Fruit fly (Drosophila melanogaster) whole organism, embryonic: Measurements from ENCODE around the gene shams.

ENCODE experiments used
- Awh ChIP-seq: fragments of 200-800 bp; sonication (Bioruptor generic); IDR thresholded peaks from 2 replicates; pipeline ENCODE4, ENCODE4 v1.3.6; 2022; ENCODE audit warnings: missing biosample characterization, missing genetic modification characterization
- CG10147 ChIP-seq: fragments of 200-800 bp; sonication (Bioruptor generic); optimal IDR thresholded peaks from 2 replicates; lab custom pipeline; 2019; ENCODE audit warnings: missing biosample characterization, mild to moderate bottlenecking, missing genetic modification characterization, moderate library complexity
- CG10321 ChIP-seq: fragments of 200-800 bp; sonication (Bioruptor generic); IDR thresholded peaks from 2 replicates; pipeline ENCODE4 v1.3.6; 2022; ENCODE audit warnings: missing biosample characterization, missing genetic modification characterization
- CG10565 ChIP-seq: fragments of 200-800 bp; sonication (Bioruptor generic); optimal IDR thresholded peaks from 3 replicates; lab custom pipeline; 2016; ENCODE audit warnings: missing biosample characterization, mild to moderate bottlenecking, missing genetic modification characterization
- CG11093 ChIP-seq: fragments of 200-800 bp; sonication (Bioruptor generic); IDR thresholded peaks from 3 replicates; pipeline ENCODE4 v1.3.6; 2022; ENCODE audit warnings: missing biosample characterization, missing genetic modification characterization
- CG11695 ChIP-seq: fragments of 200-800 bp; sonication (Bioruptor generic); IDR thresholded peaks from 3 replicates; pipeline ENCODE4 v1.3.6; 2022; ENCODE audit warnings: missing biosample characterization, missing genetic modification characterization
- CG18262 ChIP-seq: fragments of 200-800 bp; optimal IDR thresholded peaks from 3 replicates; lab custom pipeline; 2019; ENCODE audit warnings: missing biosample characterization, mild to moderate bottlenecking, missing genetic modification characterization, moderate library complexity
- CG1832 ChIP-seq: fragments of 200-800 bp; sonication (Bioruptor generic); optimal IDR thresholded peaks from 2 replicates; lab custom pipeline; 2017; ENCODE audit warnings: missing biosample characterization, mild to moderate bottlenecking, missing genetic modification characterization, inconsistent platforms
- CG2199 ChIP-seq: fragments of 200-800 bp; sonication (Bioruptor generic); IDR thresholded peaks from 3 replicates; pipeline ENCODE4 v1.3.6; 2022; ENCODE audit warnings: missing biosample characterization, missing genetic modification characterization
- CG2875 ChIP-seq: fragments of 200-800 bp; sonication (Bioruptor generic); optimal IDR thresholded peaks from 2 replicates; lab custom pipeline; 2017; ENCODE audit warnings: missing biosample characterization, mild to moderate bottlenecking, missing genetic modification characterization, missing genetic modification reagents
- CG33557 ChIP-seq: fragments of 200-800 bp; sonication (Bioruptor generic); optimal IDR thresholded peaks from 2 replicates; lab custom pipeline; 2019; ENCODE audit warnings: missing biosample characterization, mild to moderate bottlenecking, missing genetic modification characterization, moderate library complexity
- CG34224 ChIP-seq: fragments of 200-800 bp; sonication (Bioruptor generic); IDR thresholded peaks from 3 replicates; pipeline ENCODE4 v1.3.6; 2022; ENCODE audit warnings: missing biosample characterization, missing genetic modification characterization; ENCODE audit not compliant: partially characterized antibody
- CG6272 ChIP-seq: fragments of 200-800 bp; sonication (Bioruptor generic); IDR thresholded peaks from 2 replicates; pipeline ENCODE4 v1.3.6; 2022; ENCODE audit warnings: missing biosample characterization, missing genetic modification characterization
- CG6654 ChIP-seq: fragments of 200-800 bp; sonication (Bioruptor generic); optimal IDR thresholded peaks from 2 replicates; lab custom pipeline; 2017; ENCODE audit warnings: missing biosample characterization, mild to moderate bottlenecking, missing genetic modification characterization
- Camta ChIP-seq: fragments of 200-800 bp; sonication (Bioruptor generic); optimal IDR thresholded peaks from 2 replicates; lab custom pipeline; 2016; ENCODE audit warnings: missing biosample characterization, missing genetic modification characterization
- CoRest ChIP-seq: fragments of 200-800 bp; sonication (Bioruptor generic); optimal IDR thresholded peaks from 3 replicates; lab custom pipeline; 2018; ENCODE audit warnings: missing biosample characterization, mild to moderate bottlenecking, missing genetic modification characterization, moderate library complexity
- D19A ChIP-seq: fragments of 200-800 bp; optimal IDR thresholded peaks from 3 replicates; lab custom pipeline; 2019; ENCODE audit warnings: missing biosample characterization, mild to moderate bottlenecking, missing genetic modification characterization, moderate library complexity
- Dip2 ChIP-seq: fragments of 200-800 bp; sonication (Bioruptor generic); IDR thresholded peaks from 2 replicates; pipeline ENCODE4 v1.3.6; 2022; ENCODE audit warnings: missing biosample characterization, missing genetic modification characterization
- Dp ChIP-seq: fragments of 200-800 bp; sonication (Bioruptor generic); optimal IDR thresholded peaks from 2 replicates; lab custom pipeline; 2018; ENCODE audit warnings: missing biosample characterization, mild to moderate bottlenecking, missing genetic modification characterization, moderate library complexity
- H15 ChIP-seq: fragments of 200-800 bp; sonication (Bioruptor generic); IDR thresholded peaks from 3 replicates; pipeline ENCODE4 v1.3.6; 2022; ENCODE audit warnings: missing biosample characterization, missing genetic modification characterization
- Hey ChIP-seq: fragments of 200-800 bp; sonication (Bioruptor generic); optimal IDR thresholded peaks from 3 replicates; lab custom pipeline; 2018; ENCODE audit warnings: missing biosample characterization, mild to moderate bottlenecking, missing genetic modification characterization
- HmgD ChIP-seq: fragments of 200-800 bp; sonication (Bioruptor generic); optimal IDR thresholded peaks from 3 replicates; lab custom pipeline; 2016; ENCODE audit warnings: missing biosample characterization, missing genetic modification characterization
- Hr39 ChIP-seq: fragments of >200 bp; optimal IDR thresholded peaks from 2 replicates; lab custom pipeline; 2017
- Hsf ChIP-seq: fragments of 200-800 bp; sonication (Bioruptor generic); optimal IDR thresholded peaks from 3 replicates; lab custom pipeline; 2016; ENCODE audit warnings: missing biosample characterization, missing genetic modification characterization
- Med ChIP-seq: fragments of 200-800 bp; sonication (Bioruptor generic); peaks from one replicate; lab custom pipeline; 2016; ENCODE audit warnings: missing biosample characterization, missing genetic modification characterization, mild to moderate bottlenecking, inconsistent platforms, moderate library complexity
- Nf-YA ChIP-seq: fragments of 200-800 bp; sonication (Bioruptor generic); IDR thresholded peaks from 2 replicates; pipeline ENCODE4 v1.3.6; 2022; ENCODE audit warnings: missing biosample characterization, missing genetic modification characterization
- Nf-YB ChIP-seq: fragments of 200-800 bp; sonication (Bioruptor generic); optimal IDR thresholded peaks from 3 replicates; lab custom pipeline; 2019; ENCODE audit warnings: missing biosample characterization, mild to moderate bottlenecking, missing genetic modification characterization, moderate library complexity
- Nf-YC ChIP-seq: fragments of 200-800 bp; optimal IDR thresholded peaks from 3 replicates; lab custom pipeline; 2019; ENCODE audit warnings: missing biosample characterization, mild to moderate bottlenecking, missing genetic modification characterization, moderate library complexity
- Ravus ChIP-seq: fragments of 200-800 bp; sonication (Bioruptor generic); IDR thresholded peaks from 2 replicates; pipeline ENCODE4 v1.3.6; 2022; ENCODE audit warnings: missing biosample characterization, missing genetic modification characterization
- Usf ChIP-seq: fragments of 200-800 bp; sonication (Bioruptor generic); optimal IDR thresholded peaks from 2 replicates; lab custom pipeline; 2017; ENCODE audit warnings: missing genotype, missing biosample characterization, missing genetic modification characterization
- Xbp1 ChIP-seq: fragments of 200-800 bp; sonication (Bioruptor generic); optimal IDR thresholded peaks from 3 replicates; lab custom pipeline; 2016; ENCODE audit warnings: missing biosample characterization, mild to moderate bottlenecking, missing genetic modification characterization
- ab ChIP-seq: fragments of 200-800 bp; sonication (Bioruptor generic); optimal IDR thresholded peaks from 2 replicates; lab custom pipeline; 2016; ENCODE audit warnings: missing biosample characterization, missing genetic modification characterization
- ato ChIP-seq: fragments of 200-800 bp; sonication (Bioruptor generic); IDR thresholded peaks from 2 replicates; pipeline ENCODE4 v1.3.6; 2022; ENCODE audit warnings: missing biosample characterization, missing genetic modification characterization; ENCODE audit not compliant: partially characterized antibody
- bbx ChIP-seq: fragments of 200-800 bp; sonication (Bioruptor generic); IDR thresholded peaks from 2 replicates; pipeline ENCODE4 v1.3.6; 2022; ENCODE audit warnings: missing biosample characterization, missing genetic modification characterization; ENCODE audit not compliant: partially characterized antibody
- cg ChIP-seq: fragments of 200-800 bp; sonication (Bioruptor generic); optimal IDR thresholded peaks from 3 replicates; lab custom pipeline; 2019; ENCODE audit warnings: missing biosample characterization, mild to moderate bottlenecking, missing genetic modification characterization, moderate library complexity
- corto ChIP-seq: fragments of 200-800 bp; sonication (Bioruptor generic); optimal IDR thresholded peaks from 2 replicates; lab custom pipeline; 2016; ENCODE audit warnings: missing biosample characterization, mild to moderate bottlenecking, missing genetic modification characterization, moderate library complexity
- ftz-f1 ChIP-seq: fragments of 200-800 bp; sonication (Bioruptor generic); optimal IDR thresholded peaks from 2 replicates; lab custom pipeline; 2016; ENCODE audit warnings: missing biosample characterization, missing genetic modification characterization
- hkb ChIP-seq, 2 experiments: fragments of 200-800 bp in 1 of 2; fragments of >200 bp in 1 of 2; sonication (Bioruptor generic) in 1 of 2; IDR thresholded peaks in 1 of 2; optimal IDR thresholded peaks in 1 of 2; 2 replicates each; pipeline versions ENCODE4 v1.3.6 to Lab custom; 2017 to 2022; ENCODE audit warnings: missing biosample characterization in 1 of 2, missing genetic modification characterization in 1 of 2
- jing ChIP-seq: fragments of 200-800 bp; sonication (Bioruptor generic); optimal IDR thresholded peaks from 2 replicates; lab custom pipeline; 2018; ENCODE audit warnings: missing biosample characterization, mild to moderate bottlenecking, missing genetic modification characterization
- mam ChIP-seq: fragments of 200-800 bp; sonication (Bioruptor generic); optimal IDR thresholded peaks from 3 replicates; lab custom pipeline; 2016; ENCODE audit warnings: missing biosample characterization, missing genetic modification characterization
- row ChIP-seq: fragments of 200-800 bp; sonication (Bioruptor generic); IDR thresholded peaks from 3 replicates; pipeline ENCODE4 v1.3.6; 2022; ENCODE audit warnings: missing biosample characterization, missing genetic modification characterization
- sens ChIP-seq: fragments of 200-800 bp; sonication (Bioruptor generic); peaks from one replicate; lab custom pipeline; 2016; ENCODE audit warnings: missing biosample characterization, missing genetic modification characterization
- seq ChIP-seq: fragments of 200-800 bp; sonication (Bioruptor generic); IDR thresholded peaks from 2 replicates; pipeline ENCODE4 v1.3.6; 2022; ENCODE audit warnings: missing biosample characterization, missing genetic modification characterization
- ssp ChIP-seq: fragments of 200-800 bp; sonication (Bioruptor generic); IDR thresholded peaks from 2 replicates; pipeline ENCODE4 v1.3.6; 2022; ENCODE audit warnings: missing biosample characterization, missing genetic modification characterization
- stc ChIP-seq: fragments of 200-800 bp; sonication (Bioruptor generic); IDR thresholded peaks from 2 replicates; pipeline ENCODE4 v1.3.6; 2022; ENCODE audit warnings: missing biosample characterization, missing genetic modification characterization
- trem ChIP-seq: fragments of 200-800 bp; optimal IDR thresholded peaks from 3 replicates; lab custom pipeline; 2019; ENCODE audit warnings: missing biosample characterization, mild to moderate bottlenecking, missing genetic modification characterization, moderate library complexity
- twi ChIP-seq: fragments of 200-800 bp; optimal IDR thresholded peaks from 2 replicates; lab custom pipeline; 2019; ENCODE audit warnings: missing biosample characterization, mild to moderate bottlenecking, missing genetic modification characterization, moderate library complexity
- wek ChIP-seq: fragments of 200-800 bp; sonication (Bioruptor generic); optimal IDR thresholded peaks from 3 replicates; lab custom pipeline; 2018; ENCODE audit warnings: missing biosample characterization, mild to moderate bottlenecking, missing genetic modification characterization, moderate library complexity
- zf30C ChIP-seq: fragments of 200-800 bp; sonication (Bioruptor generic); optimal IDR thresholded peaks from 3 replicates; lab custom pipeline; 2018; ENCODE audit warnings: missing biosample characterization, mild to moderate bottlenecking, missing genetic modification characterization

shams gene

DNA sequence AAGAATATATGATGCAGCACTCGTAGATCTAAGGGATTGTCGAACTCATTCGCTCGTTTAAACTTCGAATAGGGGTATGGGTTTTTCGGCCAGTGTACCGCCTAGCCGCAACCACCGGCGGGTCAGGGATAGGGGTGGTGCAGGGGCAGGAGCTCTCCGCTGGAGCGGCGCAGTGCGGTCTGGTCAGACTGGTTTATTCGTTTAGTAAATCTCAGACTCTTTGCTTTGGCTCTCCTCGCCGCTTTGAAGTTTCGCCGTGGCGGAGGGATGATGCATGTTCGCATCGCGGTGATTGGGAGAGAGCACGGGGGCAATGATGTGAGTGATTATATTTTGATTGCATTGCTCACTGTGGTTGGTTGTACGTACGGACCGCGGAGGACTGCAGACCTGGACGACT lies 7.9 kb upstream of the shams start, which contains the start of gene fd96Ca (continued):
- TF ChIP-seq Dp (no peak), CG18262 (tag; lab: Kevin White, UChicago) (no peak), Dip2 (GFP tag; lab: Robert Waterston, UW) (no peak)

DNA sequence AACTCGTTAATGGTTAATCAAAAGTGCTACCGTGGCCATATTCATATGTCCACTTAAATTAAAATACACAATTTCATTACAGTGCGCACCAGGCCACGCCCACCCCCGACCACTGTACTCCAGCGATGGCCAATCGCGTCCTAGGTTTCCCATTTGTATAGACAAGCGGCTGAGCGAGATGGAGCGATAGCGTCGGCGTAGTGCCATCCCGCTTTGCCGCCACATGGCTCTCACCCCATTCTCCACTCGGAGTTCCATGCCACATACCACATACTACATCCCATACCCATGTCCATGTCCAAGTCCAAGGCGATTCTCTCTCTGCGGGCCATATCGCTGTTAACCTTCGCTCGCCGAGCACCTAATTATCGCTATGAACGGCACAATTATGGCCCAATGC lies 6.0 kb upstream of the shams start:
- TF ChIP-seq Xbp1, result no peak
- TF ChIP-seq CG10565, result no peak
- no peak for TF ChIP-seq CG2875
- peak; percentile 37; the same call in 1 of the 2 replicates for TF ChIP-seq stc (GFP tag; lab: Robert Waterston, UW)
- TF ChIP-seq twi, result peak; percentile 47
- TF ChIP-seq CG11695 (GFP tag; lab: Robert Waterston, UW), result 0 out of 3 replicates have a peak, but pooled peaks have one; percentile 11
- TF ChIP-seq CG1832 (GFP tag; lab: Kevin White, UChicago), result peak; percentile 94
- no peak for TF ChIP-seq Usf
- peak; percentile 99 for TF ChIP-seq Nf-YA
- no peak for TF ChIP-seq CG10147 (GFP tag; lab: Kevin White, UChicago)
- peak; percentile 37 for TF ChIP-seq sens
- TF ChIP-seq mam, result no peak
- TF ChIP-seq ato (GFP tag; lab: Robert Waterston, UW), result 0 out of 2 replicates have a peak, but pooled peaks have one; percentile 25
- TF ChIP-seq trem, result no peak
- no peak for TF ChIP-seq H15 (GFP tag; lab: Robert Waterston, UW)
- TF ChIP-seq Nf-YC, result peak; percentile 100
- TF ChIP-seq corto (GFP tag; lab: Kevin White, UChicago), result no peak
- 0 out of 2 replicates have a peak, but pooled peaks have one; percentile 8 for TF ChIP-seq Awh (GFP tag; lab: Robert Waterston, UW)
- no peak for TF ChIP-seq D19A
- no peak for TF ChIP-seq Hr39 (lab: Kevin White, UChicago)
- TF ChIP-seq ssp, result no peak
- no peak for TF ChIP-seq CG33557 (GFP tag; lab: Kevin White, UChicago)
- no peak for TF ChIP-seq Camta (GFP tag; lab: Kevin White, UChicago)
- TF ChIP-seq Ravus (GFP tag; lab: Robert Waterston, UW), result no peak
- TF ChIP-seq jing (GFP tag; lab: Kevin White, UChicago), result peak; percentile 85
- TF ChIP-seq CG11093, result no peak
- peak; percentile 41 for TF ChIP-seq zf30C (GFP tag; lab: Kevin White, UChicago)
- no peak for TF ChIP-seq Hey (tag; lab: Kevin White, UChicago)
- TF ChIP-seq hkb (optimal IDR thresholded peaks at IDR 0.05; lab: Kevin White, UChicago), result no peak
- TF ChIP-seq hkb (GFP tag; IDR thresholded peaks at IDR 0.05; lab: Robert Waterston, UW), result peak; percentile 24; the same call in 1 of the 2 replicates
- peak; percentile 43 for TF ChIP-seq CoRest (tag; lab: Kevin White, UChicago)
- peak; percentile 98 for TF ChIP-seq CG10321 (GFP tag; lab: Robert Waterston, UW)
- TF ChIP-seq seq (GFP tag; lab: Robert Waterston, UW), result peak; percentile 44; the same call in 1 of the 2 replicates
- TF ChIP-seq cg, result peak; percentile 40
- TF ChIP-seq CG2199, result peak; percentile 75; the same call in 1 of the 3 replicates
- peak; percentile 20; the same call in 1 of the 3 replicates for TF ChIP-seq row
- TF ChIP-seq ab (GFP tag; lab: Kevin White, UChicago), result no peak
- no peak for TF ChIP-seq CG6654 (GFP tag; lab: Kevin White, UChicago)
- TF ChIP-seq HmgD (GFP tag; lab: Kevin White, UChicago), result no peak
- TF ChIP-seq CG34224 (GFP tag; lab: Robert Waterston, UW), result peak; percentile 41; the same call in 1 of the 3 replicates
- TF ChIP-seq Nf-YB (GFP tag; lab: Kevin White, UChicago), result peak; percentile 100
- no peak for TF ChIP-seq CG6272
- TF ChIP-seq Med (GFP tag; lab: Kevin White, UChicago), result peak; percentile 80
- TF ChIP-seq bbx (GFP tag; lab: Robert Waterston, UW), result peak; percentile 41; the same call in 1 of the 2 replicates
- peak; percentile 22 for TF ChIP-seq wek (GFP tag; lab: Kevin White, UChicago)
- peak; percentile 39 for TF ChIP-seq ftz-f1
- no peak for TF ChIP-seq Hsf
